Worm (Caenorhabditis elegans): Measurements from ENCODE around the gene C12D5.4.
"Not testable (repeated sequence)": the region's sequence is repeated elsewhere in the genome, so short reads cannot be mapped to it uniquely, and the experiment has no call there.

The C12D5.4 gene

ce11 chrV:7696842-7697241 is 24.5 kb downstream of the C12D5.4 start, which contains the start of gene ZK105.3:
Gene ZK105.3, plus strand, starts transcription at chrV:7697142.
- TF ChIP-seq mep-1 (tag; optimal IDR thresholded peaks at IDR 0.05): no peak
- no peak for TF ChIP-seq ceh-39 (tag; optimal IDR thresholded peaks at IDR 0.05)
- no peak for TF ChIP-seq ceh-43 (GFP tag; optimal IDR thresholded peaks at IDR 0.05)
- no peak for TF ChIP-seq nhr-28 (tag; optimal IDR thresholded peaks at IDR 0.05)
- TF ChIP-seq cnd-1 (tag; optimal IDR thresholded peaks at IDR 0.05): no peak
- no peak for TF ChIP-seq elt-1 (tag; optimal IDR thresholded peaks at IDR 0.05; ENCODE audit: borderline replicate concordance, insufficient read depth)
- TF ChIP-seq mls-2 (tag; optimal IDR thresholded peaks at IDR 0.05): no peak
- no peak for TF ChIP-seq elt-3 (tag; optimal IDR thresholded peaks at IDR 0.05)
- no peak for TF ChIP-seq drap-1 (GFP tag; optimal IDR thresholded peaks at IDR 0.05)
- TF ChIP-seq hlh-1 (tag; optimal IDR thresholded peaks at IDR 0.05): no peak

- TF ChIP-seq ceh-39, zip-8, pha-4 (tag; optimal IDR thresholded peaks at IDR 0.05): not testable (repeated sequence)
Observed at ce11 chrV:7703536-7703935, 31.2 kb downstream of the C12D5.4 start, which contains the start of gene srsx-40. Gene srsx-40, minus strand, starts transcription at chrV:7703636.

- TF ChIP-seq lin-13 (tag; optimal IDR thresholded peaks at IDR 0.05) (no peak), ceh-83 (GFP tag; optimal IDR thresholded peaks at IDR 0.05) (no peak), unc-62 (GFP tag; optimal IDR thresholded peaks at IDR 0.05) (no peak), snpc-4 (tag; optimal IDR thresholded peaks at IDR 0.05) (no peak), nhr-28 (tag; optimal IDR thresholded peaks at IDR 0.05) (no peak), ham-2 (GFP tag; optimal IDR thresholded peaks at IDR 0.05) (no peak)
Observed at ce11 chrV:7705316-7705715, 33.0 kb downstream of the C12D5.4 start, which contains the start of gene srw-3. Gene srw-3, plus strand, starts transcription at chrV:7705616.

ce11 chrV:7708525-7708924 is 36.2 kb downstream of the C12D5.4 start, which contains the start of gene ZK105.11:
Gene ZK105.11, minus strand, starts transcription at chrV:7708625.
- TF ChIP-seq unc-120 (tag; optimal IDR thresholded peaks at IDR 0.05; ENCODE audit: poor library complexity, severe bottlenecking): no peak
- no peak for TF ChIP-seq ceh-83 (GFP tag; optimal IDR thresholded peaks at IDR 0.05)
- no peak for TF ChIP-seq ceh-39 (tag; optimal IDR thresholded peaks at IDR 0.05)
- no peak for TF ChIP-seq sem-2 (GFP tag; optimal IDR thresholded peaks at IDR 0.05)
- TF ChIP-seq snpc-4 (tag; optimal IDR thresholded peaks at IDR 0.05): no peak
- no peak for TF ChIP-seq nhr-76 (tag; optimal IDR thresholded peaks at IDR 0.05)
- no peak for TF ChIP-seq mls-2 (tag; optimal IDR thresholded peaks at IDR 0.05)
- no peak for TF ChIP-seq nhr-2 (tag; optimal IDR thresholded peaks at IDR 0.05)
- no peak for TF ChIP-seq pha-4 (tag; optimal IDR thresholded peaks at IDR 0.05)
- TF ChIP-seq lin-32 (GFP tag; optimal IDR thresholded peaks at IDR 0.05): no peak
- TF ChIP-seq cnd-1 (tag; optimal IDR thresholded peaks at IDR 0.05): no peak
- TF ChIP-seq nhr-237 (tag; optimal IDR thresholded peaks at IDR 0.05): no peak
- no peak for TF ChIP-seq mab-5 (tag; optimal IDR thresholded peaks at IDR 0.05)

ce11 chrV:7713072-7713471 is 40.7 kb downstream of the C12D5.4 start, which contains the start of gene ZK105.13:
Gene ZK105.13, minus strand, starts transcription at chrV:7713172.
- TF ChIP-seq drap-1 (GFP tag; optimal IDR thresholded peaks at IDR 0.05) (no peak), nhr-28 (tag; optimal IDR thresholded peaks at IDR 0.05) (no peak), snpc-4 (tag; optimal IDR thresholded peaks at IDR 0.05) (no peak), blmp-1 (tag; optimal IDR thresholded peaks at IDR 0.05) (no peak), unc-62 (GFP tag; optimal IDR thresholded peaks at IDR 0.05) (no peak), lin-32 (GFP tag; optimal IDR thresholded peaks at IDR 0.05) (no peak), flh-1 (GFP tag; optimal IDR thresholded peaks at IDR 0.05) (no peak), ces-1 (GFP tag; optimal IDR thresholded peaks at IDR 0.05) (no peak), hlh-1 (tag; optimal IDR thresholded peaks at IDR 0.05) (no peak), mab-5 (tag; optimal IDR thresholded peaks at IDR 0.05) (no peak), ztf-11 (tag; optimal IDR thresholded peaks at IDR 0.05) (no peak), elt-3 (tag; optimal IDR thresholded peaks at IDR 0.05) (no peak), nhr-76 (tag; optimal IDR thresholded peaks at IDR 0.05) (no peak), tbx-8 (GFP tag; optimal IDR thresholded peaks at IDR 0.05) (no peak)

- no peak for TF ChIP-seq lsy-2 (tag; optimal IDR thresholded peaks at IDR 0.05)
- no peak for TF ChIP-seq sem-2 (GFP tag; optimal IDR thresholded peaks at IDR 0.05)
- TF ChIP-seq ceh-39 (tag; optimal IDR thresholded peaks at IDR 0.05): no peak
- no peak for TF ChIP-seq ceh-83 (GFP tag; optimal IDR thresholded peaks at IDR 0.05)
- TF ChIP-seq nhr-76 (tag; optimal IDR thresholded peaks at IDR 0.05): no peak
- no peak for TF ChIP-seq hlh-1 (tag; optimal IDR thresholded peaks at IDR 0.05)
- no peak for TF ChIP-seq unc-39 (tag; optimal IDR thresholded peaks at IDR 0.05)
- no peak for TF ChIP-seq ceh-43 (GFP tag; optimal IDR thresholded peaks at IDR 0.05)
Observed at ce11 chrV:7713691-7714090, 41.3 kb downstream of the C12D5.4 start, which contains the start of gene ZK105.1. Gene ZK105.1, plus strand, starts transcription at chrV:7713991.

Data from whole organism, mixed stage, embryonic.